Fruit fly (Drosophila melanogaster) whole organism, wandering third instar larva: Measurements from ENCODE around the gene Nepl13.

Experiments used
- Abd-B ChIP-seq: fragments of >200 bp; optimal IDR thresholded peaks from 2 replicates; lab custom pipeline; 2017; ENCODE audit warnings: missing biosample characterization, missing genetic modification characterization
- h ChIP-seq: fragments of 200-800 bp; sonication (Bioruptor generic); optimal IDR thresholded peaks from 3 replicates; lab custom pipeline; 2016; ENCODE audit warnings: missing biosample characterization, mild to moderate bottlenecking, missing genetic modification characterization
- psq ChIP-seq: fragments of 200-800 bp; sonication (Bioruptor generic); optimal IDR thresholded peaks from 3 replicates; lab custom pipeline; 2017; ENCODE audit warnings: missing biosample characterization, mild to moderate bottlenecking, missing genetic modification characterization, moderate library complexity
- sv ChIP-seq: fragments of 200-800 bp; sonication (Bioruptor generic); optimal IDR thresholded peaks from 3 replicates; lab custom pipeline; 2016; ENCODE audit warnings: missing biosample characterization, missing genetic modification characterization

DNA sequence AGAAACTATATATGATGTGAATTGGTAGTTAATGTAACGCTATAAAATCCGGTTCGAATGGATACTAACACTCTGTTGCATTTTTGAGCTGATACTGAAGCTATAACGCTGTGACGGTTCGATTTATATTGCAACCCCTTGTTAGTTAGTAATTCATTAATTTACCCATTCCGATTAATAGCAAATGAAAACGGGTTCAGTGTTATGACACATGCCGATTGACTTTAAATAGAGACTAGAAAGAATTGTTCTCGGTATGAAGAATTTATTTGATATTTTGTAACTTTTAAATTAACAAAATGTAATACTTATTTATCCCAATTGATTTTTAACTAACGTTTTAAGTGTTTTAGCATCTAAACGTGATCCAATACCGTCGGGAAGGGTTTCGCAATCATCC, 7.8 kb upstream of the Nepl13 start, which contains the start of gene CG43091:
- TF ChIP-seq sv (GFP tag; lab: Kevin White, UChicago) (no peak), h (GFP tag; lab: Kevin White, UChicago) (no peak), Abd-B (no peak), psq (GFP tag; lab: Kevin White, UChicago) (no peak)
